Worm (Caenorhabditis elegans) whole organism, midembryonic: Measurements from ENCODE around the gene C03B1.3.
A peak's percentile ranks its signal among the peaks of the same experiment; 100 is the strongest.

Source experiments
- T22C8.4 ChIP-seq: fragments of 200-800 bp; sonication (Bioruptor generic); IDR thresholded peaks from 2 replicates; pipeline ENCODE4 v1.3.6; 2022; ENCODE audit warnings: missing genetic modification characterization, missing compliant biosample characterization
- cog-1 ChIP-seq: sonication (generic microtip); optimal IDR thresholded peaks from 2 replicates; lab custom pipeline; 2016; ENCODE audit warnings: missing genetic modification characterization, missing compliant biosample characterization
- flt-1 ChIP-seq: fragments of 200-800 bp; sonication (Bioruptor generic); IDR thresholded peaks from 2 replicates; pipeline ENCODE4 v1.3.6; 2022; ENCODE audit warnings: missing genetic modification characterization, missing compliant biosample characterization
- klf-2 ChIP-seq: fragments of 200-800 bp; sonication (Bioruptor generic); conservative IDR thresholded peaks from 2 replicates; pipeline ENCODE4 v1.3.6; 2022; ENCODE audit warnings: missing genetic modification reagents, missing genetic modification characterization, missing compliant biosample characterization
- med-1 ChIP-seq: sonication (generic microtip); optimal IDR thresholded peaks from 2 replicates; lab custom pipeline; 2017; ENCODE audit warnings: missing genetic modification characterization, mild to moderate bottlenecking, missing compliant biosample characterization, antibody characterized with exemption, missing genetic modification reagents; ENCODE audit not compliant: insufficient read depth
- ref-1 ChIP-seq: fragments of 200-800 bp; sonication (Bioruptor generic); conservative IDR thresholded peaks from 2 replicates; pipeline ENCODE4 v1.3.6; 2022; ENCODE audit warnings: missing genetic modification reagents, missing genetic modification characterization, missing compliant biosample characterization
- tab-1 ChIP-seq: fragments of 200-800 bp; sonication (Bioruptor generic); IDR thresholded peaks from 2 replicates; pipeline ENCODE4 v1.3.6; 2022; ENCODE audit warnings: missing genetic modification characterization, missing compliant biosample characterization
- ztf-23 ChIP-seq: fragments of 200-800 bp; sonication (Bioruptor generic); IDR thresholded peaks from 2 replicates; pipeline ENCODE4 v1.3.6; 2022; ENCODE audit warnings: missing genetic modification reagents, missing genetic modification characterization, missing compliant biosample characterization
- ztf-29 ChIP-seq: fragments of 200-800 bp; sonication (Bioruptor generic); IDR thresholded peaks from 2 replicates; pipeline ENCODE4 v1.3.6; 2022; ENCODE audit warnings: missing genetic modification reagents, missing genetic modification characterization, missing compliant biosample characterization

Gene C03B1.3

ce11 chrX:6405905-6406304 lies 40.1 kb downstream of the C03B1.3 start:
- TF ChIP-seq flt-1 (GFP tag; lab: Robert Waterston, UW) (no peak), tab-1 (no peak), klf-2 (GFP tag; lab: Robert Waterston, UW) (no peak), med-1 (GFP tag; lab: Kevin White, UChicago) (no peak), ztf-29 (GFP tag; lab: Robert Waterston, UW) (no peak), cog-1 (tag; lab: Kevin White, UChicago) (no peak), ztf-23 (GFP tag; lab: Robert Waterston, UW) (no peak), ref-1 (GFP tag; lab: Robert Waterston, UW) (no peak), T22C8.4 (no peak)

- TF ChIP-seq med-1 (GFP tag; lab: Kevin White, UChicago) (no peak), T22C8.4 (no peak), ref-1 (GFP tag; lab: Robert Waterston, UW) (no peak), klf-2 (GFP tag; lab: Robert Waterston, UW) (no peak), ztf-23 (GFP tag; lab: Robert Waterston, UW) (no peak), flt-1 (GFP tag; lab: Robert Waterston, UW) (no peak), cog-1 (tag; lab: Kevin White, UChicago) (no peak), ztf-29 (GFP tag; lab: Robert Waterston, UW) (no peak), tab-1 (no peak)
Measured at ce11 chrX:6407805-6408204, 42.0 kb downstream of the C03B1.3 start.

ce11 chrX:6408286-6408685 lies 42.5 kb downstream of the C03B1.3 start:
- TF ChIP-seq T22C8.4 (no peak), ztf-29 (GFP tag; lab: Robert Waterston, UW) (no peak), klf-2 (GFP tag; lab: Robert Waterston, UW) (no peak), ztf-23 (GFP tag; lab: Robert Waterston, UW) (no peak), cog-1 (tag; lab: Kevin White, UChicago) (no peak), med-1 (GFP tag; lab: Kevin White, UChicago) (no peak), ref-1 (GFP tag; lab: Robert Waterston, UW) (no peak), tab-1 (no peak)

DNA sequence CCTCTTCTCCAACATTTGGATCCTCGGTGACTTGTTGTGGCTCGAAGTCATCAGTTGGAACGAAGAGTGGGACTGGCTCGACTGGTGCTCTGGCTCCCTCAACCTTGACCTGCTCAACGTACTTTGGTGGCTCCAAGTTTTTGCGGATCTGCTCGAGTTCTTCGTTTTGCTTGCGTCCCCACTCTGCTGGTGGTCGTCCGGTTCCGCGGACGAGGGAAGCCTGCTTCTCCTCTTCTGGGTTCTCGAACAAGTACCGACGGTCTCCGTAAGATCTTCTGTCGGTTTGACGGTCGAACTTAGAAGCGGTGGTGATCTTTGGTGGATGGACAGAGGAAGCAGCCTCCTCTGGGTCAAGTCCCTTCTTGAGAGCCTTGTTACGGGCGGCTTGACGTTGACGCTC lies 42.9 kb downstream of the C03B1.3 start:
- TF ChIP-seq tab-1 (no peak), ztf-23 (GFP tag; lab: Robert Waterston, UW) (no peak), cog-1 (tag; lab: Kevin White, UChicago) (no peak), ref-1 (GFP tag; lab: Robert Waterston, UW) (no peak), T22C8.4 (no peak), med-1 (GFP tag; lab: Kevin White, UChicago) (no peak), ztf-29 (GFP tag; lab: Robert Waterston, UW) (no peak), flt-1 (GFP tag; lab: Robert Waterston, UW) (no peak), klf-2 (GFP tag; lab: Robert Waterston, UW) (no peak)

DNA sequence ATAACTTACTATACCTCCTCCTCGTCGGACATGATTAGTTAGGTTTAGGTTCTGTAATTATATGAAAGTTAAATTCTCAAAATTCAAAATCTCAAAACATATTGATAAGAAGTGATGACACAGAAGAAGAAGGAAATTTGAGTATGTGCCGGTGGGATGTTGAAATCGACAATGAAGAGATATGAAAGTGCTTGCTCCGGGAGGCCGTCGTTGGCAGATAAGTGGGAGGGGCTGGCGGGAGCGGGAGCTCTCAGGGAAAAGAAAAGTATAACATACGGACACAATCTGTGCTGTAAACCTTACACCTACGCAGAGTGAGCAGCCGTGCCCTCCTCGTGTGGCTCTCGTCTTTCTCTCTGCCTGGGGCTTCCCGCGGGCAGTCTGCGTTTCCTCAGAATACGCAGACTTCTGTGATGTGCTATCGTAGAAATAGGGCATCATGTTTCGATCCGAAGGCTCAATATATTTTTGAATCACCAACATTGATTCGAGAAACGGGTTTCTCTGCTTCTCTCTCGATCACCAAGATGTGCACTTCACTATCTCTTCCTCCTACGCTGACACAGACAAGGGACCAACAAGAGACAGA lies 44.5 kb downstream of the C03B1.3 start, which contains the start of gene mup-2:
mup-2 (minus strand) TSS at position 51 of the 589 bp plus-strand sequence.
- no peak for TF ChIP-seq flt-1 (GFP tag; lab: Robert Waterston, UW)
- TF ChIP-seq klf-2 (GFP tag; lab: Robert Waterston, UW), result no peak
- no peak for TF ChIP-seq ztf-29 (GFP tag; lab: Robert Waterston, UW)
- TF ChIP-seq ztf-23 (GFP tag; lab: Robert Waterston, UW), result 0 out of 2 replicates have a peak, but pooled peaks have one; percentile 30
- no peak for TF ChIP-seq tab-1
- TF ChIP-seq med-1 (GFP tag; lab: Kevin White, UChicago), result no peak
- TF ChIP-seq ref-1 (GFP tag; lab: Robert Waterston, UW), result no peak
- peak; percentile 61 for TF ChIP-seq cog-1 (tag; lab: Kevin White, UChicago)
- TF ChIP-seq T22C8.4, result no peak

DNA sequence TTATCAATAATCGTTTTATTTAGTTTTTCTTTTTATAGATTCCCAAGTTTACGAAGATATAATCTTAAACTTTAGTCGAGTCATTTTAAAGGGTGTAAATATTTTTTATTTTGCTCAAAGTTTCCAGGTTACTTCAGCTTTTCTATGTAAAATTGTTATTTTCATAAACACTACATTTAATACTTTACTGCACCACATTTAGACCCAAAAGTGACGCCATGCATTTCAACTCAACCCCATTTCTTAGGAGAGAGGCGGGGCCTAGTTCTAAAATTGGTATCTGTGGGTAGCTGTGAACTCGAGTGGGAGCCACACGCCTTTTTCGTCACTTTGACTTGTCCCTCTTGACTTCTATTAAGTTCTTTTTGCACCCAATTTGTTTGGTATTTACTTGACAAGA lies 46.8 kb downstream of the C03B1.3 start, which contains the start of gene T22E5.1:
T22E5.1 (plus strand) TSS at position 301 of the 400 bp plus-strand sequence.
- no peak for TF ChIP-seq ztf-29 (GFP tag; lab: Robert Waterston, UW)
- no peak for TF ChIP-seq ref-1 (GFP tag; lab: Robert Waterston, UW)
- TF ChIP-seq T22C8.4, result no peak
- no peak for TF ChIP-seq ztf-23 (GFP tag; lab: Robert Waterston, UW)
- no peak for TF ChIP-seq klf-2 (GFP tag; lab: Robert Waterston, UW)

DNA sequence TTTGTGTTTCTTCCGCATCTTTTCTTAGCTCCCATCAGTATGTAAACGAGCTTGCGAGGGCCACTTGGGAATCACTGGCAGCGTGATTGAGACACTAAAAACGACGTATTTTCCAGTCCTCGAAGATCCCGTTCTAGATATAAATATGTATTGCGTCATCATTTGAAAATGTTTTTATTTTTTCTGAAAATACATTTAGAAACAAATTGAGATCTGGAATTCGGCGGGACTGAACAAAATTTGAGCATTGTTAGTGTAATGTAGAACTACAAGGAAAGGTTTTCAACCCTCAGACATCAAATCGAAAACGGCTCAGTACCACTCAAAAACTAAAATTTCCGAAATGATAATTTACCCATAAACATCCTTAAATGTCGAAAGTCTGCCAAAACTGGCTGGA lies 47.8 kb downstream of the C03B1.3 start:
- TF ChIP-seq klf-2 (GFP tag; lab: Robert Waterston, UW) (no peak), tab-1 (no peak)
